Worm (Caenorhabditis elegans): ENCODE data around the gene catp-5.

Gene catp-5

ce11 chrX:8086725-8087641, 11.7 kb downstream of the catp-5 start (continued):
- TF ChIP-seq nfyb-1 (GFP tag; IDR thresholded peaks at IDR 0.05) (0 out of 2 replicates have a peak, but pooled peaks have one; percentile 17), mxl-1 (tag; optimal IDR thresholded peaks at IDR 0.05) (no peak), Y53G8AR.9 (GFP tag; conservative IDR thresholded peaks at IDR 0.05) (peak; percentile 66; the same call in 1 of the 2 replicates), ceh-40 (GFP tag; IDR thresholded peaks at IDR 0.05) (0 out of 2 replicates have a peak, but pooled peaks have one; percentile 9), ztf-3 (GFP tag; optimal IDR thresholded peaks at IDR 0.05) (no peak), tlf-1 (GFP tag; optimal IDR thresholded peaks at IDR 0.05) (no peak), K11D2.4 (GFP tag; IDR thresholded peaks at IDR 0.05) (peak; percentile 29; the same call in 1 of the 2 replicates), Y79H2A.3 (GFP tag; conservative IDR thresholded peaks at IDR 0.05) (no peak), mcd-1 (GFP tag; IDR thresholded peaks at IDR 0.05) (0 out of 2 replicates have a peak, but pooled peaks have one; percentile 10), F52B5.7 (tag; optimal IDR thresholded peaks at IDR 0.05) (no peak)

ce11 chrX:8086450-8086724, 12.3 kb downstream of the catp-5 start, which contains the start of gene dao-3:
dao-3 (minus strand) TSS chrX:8086550.
- TF ChIP-seq snpc-3.4 (tag; optimal IDR thresholded peaks at IDR 0.05) (no peak), nhr-179 (tag; optimal IDR thresholded peaks at IDR 0.05) (no peak), tbx-9 (tag; optimal IDR thresholded peaks at IDR 0.05; ENCODE audit: borderline replicate concordance) (no peak), snpc-1.1 (tag; optimal IDR thresholded peaks at IDR 0.05; ENCODE audit: insufficient read depth) (no peak), F22D6.2 (tag; optimal IDR thresholded peaks at IDR 0.05) (no peak), nfya-2 (GFP tag; IDR thresholded peaks at IDR 0.05) (no peak), lin-35 (GFP tag; optimal IDR thresholded peaks at IDR 0.05) (no peak), lin-40 (tag; optimal IDR thresholded peaks at IDR 0.05) (no peak), repo-1 (tag; optimal IDR thresholded peaks at IDR 0.05) (no peak), gei-17 (GFP tag; optimal IDR thresholded peaks at IDR 0.05) (no peak), mcd-1 (GFP tag; IDR thresholded peaks at IDR 0.05) (no peak), attf-6 (GFP tag; IDR thresholded peaks at IDR 0.05) (no peak), let-607 (tag; optimal IDR thresholded peaks at IDR 0.05) (no peak), mel-28 (tag; optimal IDR thresholded peaks at IDR 0.05; ENCODE audit: borderline replicate concordance) (no peak), attf-3 (GFP tag; conservative IDR thresholded peaks at IDR 0.05) (no peak), bed-2 (GFP tag; IDR thresholded peaks at IDR 0.05) (no peak), fkh-3 (tag; optimal IDR thresholded peaks at IDR 0.05) (no peak), F55B11.4 (tag; optimal IDR thresholded peaks at IDR 0.05; ENCODE audit: borderline replicate concordance, insufficient read depth) (no peak), ceh-27 (GFP tag; optimal IDR thresholded peaks at IDR 0.05) (no peak), aptf-2 (GFP tag; conservative IDR thresholded peaks at IDR 0.05) (no peak)

ce11 chrX:8084669-8085068, 14.0 kb downstream of the catp-5 start:
- no peak for TF ChIP-seq T07F8.4 (tag; optimal IDR thresholded peaks at IDR 0.05)
- TF ChIP-seq ceh-58 (GFP tag; IDR thresholded peaks at IDR 0.05), result no peak
- TF ChIP-seq Y56A3A.18 (GFP tag; IDR thresholded peaks at IDR 0.05), result no peak
- no peak for TF ChIP-seq tbp1 (GFP tag; optimal IDR thresholded peaks at IDR 0.05)
- TF ChIP-seq Y53G8AR.9 (GFP tag; conservative IDR thresholded peaks at IDR 0.05), result no peak
- TF ChIP-seq rec-8 (tag; optimal IDR thresholded peaks at IDR 0.05), result no peak
- TF ChIP-seq hrde-1 (tag; optimal IDR thresholded peaks at IDR 0.05; ENCODE audit: borderline replicate concordance), result no peak
- TF ChIP-seq ztf-18 (tag; optimal IDR thresholded peaks at IDR 0.05), result no peak
- no peak for TF ChIP-seq egl-18 (GFP tag; IDR thresholded peaks at IDR 0.05)
- TF ChIP-seq lin-35 (GFP tag; optimal IDR thresholded peaks at IDR 0.05), result no peak
- no peak for TF ChIP-seq Y67H2A.10 (GFP tag; conservative IDR thresholded peaks at IDR 0.05)
- TF ChIP-seq T26A5.8 (tag; optimal IDR thresholded peaks at IDR 0.05), result no peak
- no peak for TF ChIP-seq ccch-3 (GFP tag; optimal IDR thresholded peaks at IDR 0.05)
- TF ChIP-seq let-526 (GFP tag; IDR thresholded peaks at IDR 0.05), result no peak
